Worm (Caenorhabditis elegans) whole organism, young adult: ENCODE data around the gene ZK994.6.
A peak's percentile ranks its signal among the peaks of the same experiment; 100 is the strongest.

ENCODE experiments used
- B0019.2 ChIP-seq: fragments of 200-800 bp; sonication (Bioruptor generic); conservative IDR thresholded peaks from 2 replicates; pipeline ENCODE4 v1.3.6; 2022; ENCODE audit warnings: missing genetic modification reagents, missing genetic modification characterization, missing compliant biosample characterization
- B0261.1 ChIP-seq: sonication (generic microtip); optimal IDR thresholded peaks from 2 replicates; lab custom pipeline; 2016; ENCODE audit warnings: mild to moderate bottlenecking, missing genetic modification characterization, moderate library complexity, missing compliant biosample characterization
- B0336.3 ChIP-seq: fragments of 200-800 bp; sonication (Bioruptor generic); IDR thresholded peaks from 2 replicates; pipeline ENCODE4 v1.3.6; 2022; ENCODE audit warnings: missing genetic modification characterization, missing compliant biosample characterization
- C17E4.6 ChIP-seq: fragments of 200-800 bp; sonication (Bioruptor generic); IDR thresholded peaks from 2 replicates; pipeline ENCODE4 v1.3.6; 2022; ENCODE audit warnings: missing genetic modification reagents, missing genetic modification characterization, missing compliant biosample characterization
- D2030.7 ChIP-seq: fragments of 200-800 bp; sonication (Bioruptor generic); IDR thresholded peaks from 2 replicates; pipeline ENCODE4 v1.3.6; 2022; ENCODE audit warnings: missing genetic modification reagents, missing genetic modification characterization, missing compliant biosample characterization
- F23B12.7 ChIP-seq: sonication (generic microtip); optimal IDR thresholded peaks from 2 replicates; lab custom pipeline; 2017; ENCODE audit warnings: missing genetic modification characterization, mild to moderate bottlenecking, missing compliant biosample characterization, antibody characterized with exemption, moderate library complexity; ENCODE audit not compliant: insufficient read depth
- F39B2.1 ChIP-seq: fragments of 200-800 bp; sonication (Bioruptor generic); IDR thresholded peaks from 2 replicates; pipeline ENCODE4 v1.3.6; 2022; ENCODE audit warnings: missing genetic modification reagents, missing genetic modification characterization, missing compliant biosample characterization
- F57A8.1 ChIP-seq: fragments of 200-800 bp; sonication (Bioruptor generic); optimal IDR thresholded peaks from 2 replicates; lab custom pipeline; 2018; ENCODE audit warnings: mild to moderate bottlenecking, missing genetic modification characterization, moderate library complexity, missing compliant biosample characterization
- K12H6.12 ChIP-seq: fragments of 200-800 bp; sonication (Bioruptor generic); optimal IDR thresholded peaks from 2 replicates; lab custom pipeline; 2018; ENCODE audit warnings: mild to moderate bottlenecking, missing genetic modification characterization, missing compliant biosample characterization
- T07F8.4 ChIP-seq: sonication (generic microtip); optimal IDR thresholded peaks from 2 replicates; lab custom pipeline; 2016; ENCODE audit warnings: mild to moderate bottlenecking, missing genetic modification characterization, moderate library complexity, missing compliant biosample characterization
- T26A5.8 ChIP-seq: sonication (generic microtip); optimal IDR thresholded peaks from 2 replicates; lab custom pipeline; 2016; ENCODE audit warnings: missing genetic modification characterization, missing compliant biosample characterization
- Y53F4B.3 ChIP-seq: fragments of 200-800 bp; sonication (Bioruptor generic); IDR thresholded peaks from 2 replicates; pipeline ENCODE4 v1.3.6; 2022; ENCODE audit warnings: missing genetic modification reagents, missing genetic modification characterization, missing compliant biosample characterization
- Y56A3A.18 ChIP-seq: fragments of 200-800 bp; sonication (Bioruptor generic); IDR thresholded peaks from 2 replicates; pipeline ENCODE4 v1.3.6; 2022; ENCODE audit warnings: missing genetic modification reagents, missing genetic modification characterization, missing compliant biosample characterization
- Y79H2A.3 ChIP-seq: fragments of 200-800 bp; sonication (Bioruptor generic); conservative IDR thresholded peaks from 2 replicates; pipeline ENCODE4 v1.3.6; 2022; ENCODE audit warnings: missing genetic modification reagents, missing genetic modification characterization, missing compliant biosample characterization
- ama-1 ChIP-seq, 3 experiments: fragments of 150-350 bp in 1 of 3; sonication (generic microtip) in 2 of 3; optimal IDR thresholded peaks; 2 replicates each; lab custom pipeline; 2014 to 2018; ENCODE audit warnings: missing biosample characterization in 2 of 3, missing genetic modification characterization in 2 of 3, missing genetic modification reagents in 2 of 3
- aptf-2 ChIP-seq: fragments of 200-800 bp; sonication (Bioruptor generic); conservative IDR thresholded peaks from 2 replicates; pipeline ENCODE4 v1.3.6; 2022; ENCODE audit warnings: missing genetic modification reagents, missing genetic modification characterization, missing compliant biosample characterization
- aptf-3 ChIP-seq: fragments of 200-800 bp; sonication (Bioruptor generic); IDR thresholded peaks from 2 replicates; pipeline ENCODE4 v1.3.6; 2022; ENCODE audit warnings: missing genetic modification characterization, missing compliant biosample characterization
- attf-5 ChIP-seq: fragments of 200-800 bp; sonication (Bioruptor generic); optimal IDR thresholded peaks from 2 replicates; lab custom pipeline; 2018; ENCODE audit warnings: mild to moderate bottlenecking, missing genetic modification characterization, missing compliant biosample characterization
- attf-6 ChIP-seq: fragments of 200-800 bp; sonication (Bioruptor generic); IDR thresholded peaks from 2 replicates; pipeline ENCODE4 v1.3.6; 2022; ENCODE audit warnings: missing genetic modification reagents, missing genetic modification characterization, missing compliant biosample characterization
- ceh-40 ChIP-seq: fragments of 200-800 bp; sonication (Bioruptor generic); IDR thresholded peaks from 2 replicates; pipeline ENCODE4 v1.3.6; 2022; ENCODE audit warnings: missing genetic modification characterization, missing compliant biosample characterization
- ceh-79 ChIP-seq: sonication (generic microtip); optimal IDR thresholded peaks from 2 replicates; lab custom pipeline; 2017; ENCODE audit warnings: mild to moderate bottlenecking, missing genetic modification characterization, missing compliant biosample characterization
- die-1 ChIP-seq: sonication (generic microtip); optimal IDR thresholded peaks from 2 replicates; lab custom pipeline; 2016; ENCODE audit warnings: missing genotype, mild to moderate bottlenecking, missing genetic modification characterization, missing compliant biosample characterization
- dox-1 ChIP-seq: fragments of 200-800 bp; sonication (Bioruptor generic); IDR thresholded peaks from 2 replicates; pipeline ENCODE4 v1.3.6; 2022; ENCODE audit warnings: missing genetic modification reagents, missing genetic modification characterization, missing compliant biosample characterization
- egl-44 ChIP-seq: fragments of 200-800 bp; sonication (Bioruptor generic); IDR thresholded peaks from 2 replicates; pipeline ENCODE4 v1.3.6; 2022; ENCODE audit warnings: missing genetic modification reagents, missing genetic modification characterization, missing compliant biosample characterization
- ekl-4 ChIP-seq: fragments of 200-800 bp; sonication (Bioruptor generic); IDR thresholded peaks from 2 replicates; pipeline ENCODE4 v1.3.6; 2022; ENCODE audit warnings: missing genetic modification reagents, missing genetic modification characterization, missing compliant biosample characterization
- fkh-3 ChIP-seq: sonication (generic microtip); optimal IDR thresholded peaks from 2 replicates; lab custom pipeline; 2016; ENCODE audit warnings: mild to moderate bottlenecking, missing genetic modification characterization, missing compliant biosample characterization
- him-1 ChIP-seq: sonication (generic microtip); optimal IDR thresholded peaks from 2 replicates; lab custom pipeline; 2016; ENCODE audit warnings: missing genotype, missing genetic modification reagents, missing genetic modification characterization, missing compliant biosample characterization
- hmg-1.2 ChIP-seq: fragments of 200-800 bp; sonication (Bioruptor generic); IDR thresholded peaks from 2 replicates; pipeline ENCODE4 v1.3.6; 2022; ENCODE audit warnings: missing genetic modification reagents, missing genetic modification characterization, missing compliant biosample characterization
- hsf-1 ChIP-seq: fragments of 200-800 bp; sonication (Bioruptor generic); IDR thresholded peaks from 2 replicates; pipeline ENCODE4 v1.3.6; 2022; ENCODE audit warnings: missing genetic modification reagents, missing genetic modification characterization, missing compliant biosample characterization
- let-607 ChIP-seq, 2 experiments: fragments of 200-800 bp in 1 of 2; sonication (Bioruptor generic) in 1 of 2; sonication (generic microtip) in 1 of 2; optimal IDR thresholded peaks; 2 replicates each; lab custom pipeline; 2016 to 2018; ENCODE audit warnings: mild to moderate bottlenecking in 2 of 2, missing compliant biosample characterization in 2 of 2, missing genetic modification characterization in 2 of 2, moderate library complexity in 2 of 2, missing genotype in 1 of 2
- lin-26 ChIP-seq: fragments of 200-800 bp; sonication (Bioruptor generic); IDR thresholded peaks from 2 replicates; pipeline ENCODE4 v1.3.6; 2022; ENCODE audit warnings: missing genetic modification reagents, missing genetic modification characterization, missing compliant biosample characterization
- lsl-1 ChIP-seq: fragments of 200-800 bp; sonication (Bioruptor generic); optimal IDR thresholded peaks from 2 replicates; lab custom pipeline; 2018; ENCODE audit warnings: mild to moderate bottlenecking, missing genetic modification characterization, moderate library complexity, missing compliant biosample characterization
- madf-3 ChIP-seq: fragments of 200-800 bp; sonication (Bioruptor generic); IDR thresholded peaks from 2 replicates; pipeline ENCODE4 v1.3.6; 2022; ENCODE audit warnings: missing genetic modification reagents, missing genetic modification characterization, missing compliant biosample characterization
- madf-6 ChIP-seq: fragments of 200-800 bp; sonication (Bioruptor generic); IDR thresholded peaks from 2 replicates; pipeline ENCODE4 v1.3.6; 2022; ENCODE audit warnings: missing genetic modification reagents, missing genetic modification characterization, missing compliant biosample characterization
- nfyb-1 ChIP-seq: fragments of 200-800 bp; sonication (Bioruptor generic); IDR thresholded peaks from 2 replicates; pipeline ENCODE4 v1.3.6; 2022; ENCODE audit warnings: missing genetic modification reagents, missing genetic modification characterization, missing compliant biosample characterization
- nhr-80 ChIP-seq: sonication (generic microtip); optimal IDR thresholded peaks from 2 replicates; lab custom pipeline; 2016; ENCODE audit warnings: missing genetic modification characterization, missing compliant biosample characterization
- pbrm-1 ChIP-seq: fragments of 200-800 bp; sonication (Bioruptor generic); IDR thresholded peaks from 2 replicates; pipeline ENCODE4 v1.3.6; 2022; ENCODE audit warnings: missing genetic modification reagents, missing genetic modification characterization, missing compliant biosample characterization
- rcor-1 ChIP-seq: fragments of 200-800 bp; sonication (Bioruptor generic); IDR thresholded peaks from 2 replicates; pipeline ENCODE4 v1.3.6; 2022; ENCODE audit warnings: missing genetic modification reagents, missing genetic modification characterization, missing compliant biosample characterization
- rpc-1 ChIP-seq, 2 experiments: fragments of 150-350 bp in 1 of 2; sonication (generic microtip) in 1 of 2; optimal IDR thresholded peaks; 2 replicates each; lab custom pipeline; 2014 to 2018; ENCODE audit warnings: missing biosample characterization in 1 of 2, missing genetic modification characterization in 1 of 2, missing genetic modification reagents in 1 of 2, missing genotype in 1 of 2
- sdz-38 ChIP-seq: sonication (generic microtip); optimal IDR thresholded peaks from 2 replicates; lab custom pipeline; 2016; ENCODE audit warnings: missing genotype, missing genetic modification characterization, missing compliant biosample characterization
- snpc-1.1 ChIP-seq: sonication (generic microtip); optimal IDR thresholded peaks from 2 replicates; lab custom pipeline; 2017; ENCODE audit warnings: missing genetic modification characterization, mild to moderate bottlenecking, missing compliant biosample characterization, antibody characterized with exemption, moderate library complexity, missing genotype, missing genetic modification reagents; ENCODE audit not compliant: insufficient read depth
- snpc-3.4 ChIP-seq: sonication (generic microtip); optimal IDR thresholded peaks from 2 replicates; lab custom pipeline; 2017; ENCODE audit warnings: missing genetic modification characterization, mild to moderate bottlenecking, missing compliant biosample characterization, antibody characterized with exemption, moderate library complexity, missing genotype, missing genetic modification reagents
- snpc-4 ChIP-seq, 5 experiments: fragments of 150-350 bp in 1 of 5; sonication (generic microtip) in 4 of 5; optimal IDR thresholded peaks; 2 replicates each; lab custom pipeline; 2014 to 2018; ENCODE audit warnings: missing genetic modification characterization in 5 of 5, missing biosample characterization in 3 of 5, antibody characterized with exemption in 2 of 5, mild to moderate bottlenecking in 2 of 5, missing compliant biosample characterization in 2 of 5, missing genotype in 2 of 5, moderate library complexity in 2 of 5, missing genetic modification reagents in 1 of 5
- sptf-2 ChIP-seq: fragments of 200-800 bp; sonication (Bioruptor generic); optimal IDR thresholded peaks from 2 replicates; lab custom pipeline; 2018; ENCODE audit warnings: mild to moderate bottlenecking, missing genetic modification characterization, missing compliant biosample characterization
- tbp1 ChIP-seq: fragments of 200-800 bp; sonication (Bioruptor generic); optimal IDR thresholded peaks from 2 replicates; lab custom pipeline; 2018; ENCODE audit warnings: mild to moderate bottlenecking, missing genetic modification characterization, missing compliant biosample characterization
- ztf-18 ChIP-seq: sonication (generic microtip); optimal IDR thresholded peaks from 2 replicates; lab custom pipeline; 2016; ENCODE audit warnings: missing genotype, mild to moderate bottlenecking, missing genetic modification characterization, missing compliant biosample characterization
- ztf-25 ChIP-seq: fragments of 200-800 bp; sonication (Bioruptor generic); IDR thresholded peaks from 2 replicates; pipeline ENCODE4 v1.3.6; 2022; ENCODE audit warnings: missing genetic modification reagents, missing genetic modification characterization, missing compliant biosample characterization

ZK994.6 gene

ce11 chrV:8495106-8495505, 12.1 kb downstream of the ZK994.6 start:
- TF ChIP-seq attf-6 (GFP tag; lab: Robert Waterston, UW) (no peak), ztf-25 (GFP tag; lab: Robert Waterston, UW) (peak; percentile 71; the same call in 1 of the 2 replicates), die-1 (tag; lab: Kevin White, UChicago) (peak; percentile 69), F57A8.1 (peak; percentile 63), dox-1 (GFP tag; lab: Robert Waterston, UW) (peak; percentile 66), rpc-1 (optimal IDR thresholded peaks at IDR 0.05; lab: Kevin White, UChicago) (peak; percentile 48), rpc-1 (tag; optimal IDR thresholded peaks at IDR 0.05; lab: Kevin White, UChicago) (peak; percentile 78), hmg-1.2 (peak; percentile 60), B0261.1 (tag; lab: Kevin White, UChicago) (peak; percentile 66), ceh-79 (tag; lab: Kevin White, UChicago) (no peak), B0019.2 (GFP tag; lab: Robert Waterston, UW) (no peak), K12H6.12 (tag; lab: Kevin White, UChicago) (no peak), T26A5.8 (tag; lab: Kevin White, UChicago) (no peak), fkh-3 (tag; lab: Kevin White, UChicago) (no peak), madf-3 (GFP tag; lab: Robert Waterston, UW) (no peak), nfyb-1 (no peak), T07F8.4 (tag; lab: Kevin White, UChicago) (no peak), lsl-1 (GFP tag; lab: Kevin White, UChicago) (peak; percentile 28), Y53F4B.3 (0 out of 2 replicates have a peak, but pooled peaks have one; percentile 26), ztf-18 (tag; lab: Kevin White, UChicago) (peak; percentile 54), hsf-1 (GFP tag; lab: Robert Waterston, UW) (no peak), F23B12.7 (no peak), madf-6 (GFP tag; lab: Robert Waterston, UW) (peak; percentile 52; the same call in 1 of the 2 replicates), tbp1 (GFP tag; lab: Kevin White, UChicago) (peak; percentile 90), let-607 (tag; optimal IDR thresholded peaks at IDR 0.05; lab: Kevin White, UChicago) (no peak), sdz-38 (no peak), B0336.3 (no peak), C17E4.6 (GFP tag; lab: Robert Waterston, UW) (no peak), snpc-1.1 (peak; percentile 29), attf-5 (GFP tag; lab: Kevin White, UChicago) (peak; percentile 32), Y56A3A.18 (GFP tag; lab: Robert Waterston, UW) (no peak), D2030.7 (GFP tag; lab: Robert Waterston, UW) (peak; percentile 71), ekl-4 (GFP tag; lab: Robert Waterston, UW) (no peak), nhr-80 (tag; lab: Kevin White, UChicago) (no peak), F39B2.1 (GFP tag; lab: Robert Waterston, UW) (no peak), him-1 (peak; percentile 56), aptf-3 (no peak), sptf-2 (GFP tag; lab: Kevin White, UChicago) (peak; percentile 74), snpc-3.4 (peak; percentile 25), lin-26 (GFP tag; lab: Robert Waterston, UW) (peak; percentile 91), aptf-2 (GFP tag; lab: Robert Waterston, UW) (no peak), pbrm-1 (peak; percentile 50), Y79H2A.3 (GFP tag; lab: Robert Waterston, UW) (0 out of 2 replicates have a peak, but pooled peaks have one; percentile 19), ama-1 (optimal IDR thresholded peaks at IDR 0.05; lab: Kevin White, UChicago) (no peak), ama-1 (GFP tag; optimal IDR thresholded peaks at IDR 0.05; lab: Kevin White, UChicago) (no peak), rcor-1 (GFP tag; lab: Robert Waterston, UW) (0 out of 2 replicates have a peak, but pooled peaks have one; percentile 17), ceh-40 (peak; percentile 74; the same call in 1 of the 2 replicates), egl-44 (GFP tag; lab: Robert Waterston, UW) (0 out of 2 replicates have a peak, but pooled peaks have one; percentile 34), snpc-4 (GFP tag; optimal IDR thresholded peaks at IDR 0.05; lab: Kevin White, UChicago) (no peak), snpc-4 (tag; optimal IDR thresholded peaks at IDR 0.05; lab: Kevin White, UChicago) (peak in 1 of 4 experiments; percentile 74)
